Fruit fly (Drosophila melanogaster) whole organism, embryonic: Measurements from ENCODE around the gene smo.

Experiments
- B-H1 ChIP-seq: fragments of 200-800 bp; sonication (Bioruptor generic); IDR thresholded peaks from 3 replicates; pipeline ENCODE4 v1.3.6; 2022; ENCODE audit warnings: missing biosample characterization, missing genetic modification characterization
- Bteb2 ChIP-seq: fragments of 200-800 bp; sonication (Bioruptor generic); optimal IDR thresholded peaks from 2 replicates; lab custom pipeline; 2016; ENCODE audit warnings: missing biosample characterization, missing genetic modification characterization
- CG1024 ChIP-seq: fragments of 200-800 bp; sonication (Bioruptor generic); IDR thresholded peaks from 2 replicates; pipeline ENCODE4 v1.3.6; 2022; ENCODE audit warnings: missing biosample characterization, missing genetic modification characterization
- CG10431 ChIP-seq: fragments of 200-800 bp; sonication (Bioruptor generic); optimal IDR thresholded peaks from 3 replicates; lab custom pipeline; 2018; ENCODE audit warnings: missing biosample characterization, mild to moderate bottlenecking, missing genetic modification characterization
- CG10543 ChIP-seq: fragments of 200-800 bp; sonication (Bioruptor generic); optimal IDR thresholded peaks from 3 replicates; lab custom pipeline; 2017; ENCODE audit warnings: missing biosample characterization, mild to moderate bottlenecking, missing genetic modification characterization, moderate library complexity
- CG10959 ChIP-seq: fragments of 200-800 bp; sonication (Bioruptor generic); IDR thresholded peaks from 2 replicates; pipeline ENCODE4 v1.3.6; 2022; ENCODE audit warnings: missing biosample characterization, missing genetic modification characterization
- CG11398 ChIP-seq: fragments of 200-800 bp; sonication (Bioruptor generic); optimal IDR thresholded peaks from 2 replicates; lab custom pipeline; 2016; ENCODE audit warnings: missing biosample characterization, missing genetic modification characterization
- CG12071 ChIP-seq: fragments of 200-800 bp; sonication (Bioruptor generic); optimal IDR thresholded peaks from 3 replicates; lab custom pipeline; 2018; ENCODE audit warnings: missing biosample characterization, mild to moderate bottlenecking, missing genetic modification characterization
- CG12391 ChIP-seq: fragments of 200-800 bp; sonication (Bioruptor generic); optimal IDR thresholded peaks from 3 replicates; lab custom pipeline; 2018; ENCODE audit warnings: missing biosample characterization, mild to moderate bottlenecking, missing genetic modification characterization, moderate library complexity
- CG14014 ChIP-seq: fragments of 200-800 bp; sonication (Bioruptor generic); IDR thresholded peaks from 2 replicates; pipeline ENCODE4 v1.3.6; 2022; ENCODE audit warnings: missing biosample characterization, missing genetic modification characterization
- CG15696 ChIP-seq: fragments of 200-800 bp; sonication (Bioruptor generic); optimal IDR thresholded peaks from 2 replicates; lab custom pipeline; 2019; ENCODE audit warnings: missing biosample characterization, mild to moderate bottlenecking, missing genetic modification characterization, moderate library complexity
- CG17829 ChIP-seq: fragments of 200-800 bp; optimal IDR thresholded peaks from 2 replicates; lab custom pipeline; 2019; ENCODE audit warnings: missing biosample characterization, mild to moderate bottlenecking, missing genetic modification characterization, moderate library complexity
- CG34224 ChIP-seq: fragments of 200-800 bp; sonication (Bioruptor generic); IDR thresholded peaks from 3 replicates; pipeline ENCODE4 v1.3.6; 2022; ENCODE audit warnings: missing biosample characterization, missing genetic modification characterization; ENCODE audit not compliant: partially characterized antibody
- CG34422 ChIP-seq: fragments of 200-800 bp; sonication (Bioruptor generic); IDR thresholded peaks from 3 replicates; pipeline ENCODE4 v1.3.6; 2022; ENCODE audit warnings: missing biosample characterization, missing genetic modification characterization
- CG3726 ChIP-seq: fragments of 200-800 bp; sonication (Bioruptor generic); IDR thresholded peaks from 3 replicates; pipeline ENCODE4, ENCODE4 v1.3.6; 2022; ENCODE audit warnings: missing biosample characterization, missing genetic modification characterization
- CG4404 ChIP-seq: fragments of 200-800 bp; sonication (Bioruptor generic); IDR thresholded peaks from 2 replicates; pipeline ENCODE4 v1.3.6; 2022; ENCODE audit warnings: missing biosample characterization, missing genetic modification characterization
- E2f2 ChIP-seq: fragments of 200-800 bp; sonication (Bioruptor generic); IDR thresholded peaks from 2 replicates; pipeline ENCODE4 v1.3.6; 2022; ENCODE audit warnings: missing biosample characterization, missing genetic modification characterization
- Fer1 ChIP-seq: fragments of 200-800 bp; sonication (Bioruptor generic); optimal IDR thresholded peaks from 2 replicates; lab custom pipeline; 2017; ENCODE audit warnings: missing biosample characterization, mild to moderate bottlenecking, missing genetic modification characterization
- Fer2 ChIP-seq: fragments of 200-800 bp; sonication (Bioruptor generic); optimal IDR thresholded peaks from 2 replicates; lab custom pipeline; 2018; ENCODE audit warnings: missing biosample characterization, mild to moderate bottlenecking, missing genetic modification characterization, moderate library complexity
- GATAe ChIP-seq: fragments of 200-800 bp; sonication (Bioruptor generic); conservative IDR thresholded peaks from 2 replicates; pipeline ENCODE4 v1.3.6; 2022; ENCODE audit warnings: missing biosample characterization, missing genetic modification characterization
- HmgZ ChIP-seq: fragments of 200-800 bp; sonication (Bioruptor generic); optimal IDR thresholded peaks from 2 replicates; lab custom pipeline; 2018; ENCODE audit warnings: missing biosample characterization, mild to moderate bottlenecking, missing genetic modification characterization
- Kr ChIP-seq: fragments of 200-800 bp; sonication (Bioruptor generic); optimal IDR thresholded peaks from 2 replicates; lab custom pipeline; 2017; ENCODE audit warnings: missing biosample characterization, mild to moderate bottlenecking, missing genetic modification characterization
- Max ChIP-seq: fragments of 200-800 bp; sonication (Bioruptor generic); optimal IDR thresholded peaks from 2 replicates; lab custom pipeline; 2016; ENCODE audit warnings: missing biosample characterization, mild to moderate bottlenecking, missing genetic modification characterization
- Mes4 ChIP-seq: fragments of 200-800 bp; sonication (Bioruptor generic); optimal IDR thresholded peaks from 2 replicates; lab custom pipeline; 2016; ENCODE audit warnings: missing biosample characterization, missing genetic modification characterization
- Opbp ChIP-seq: fragments of 200-800 bp; sonication (Bioruptor generic); IDR thresholded peaks from 3 replicates; pipeline ENCODE4 v1.3.6; 2022; ENCODE audit warnings: missing biosample characterization, missing genetic modification characterization; ENCODE audit not compliant: partially characterized antibody
- Optix ChIP-seq: fragments of 200-800 bp; sonication (Bioruptor generic); IDR thresholded peaks from 3 replicates; pipeline ENCODE4 v1.3.6; 2022; ENCODE audit warnings: missing biosample characterization, missing genetic modification characterization
- Sox100B ChIP-seq: fragments of 200-800 bp; sonication (Bioruptor generic); optimal IDR thresholded peaks from 3 replicates; lab custom pipeline; 2018; ENCODE audit warnings: missing biosample characterization, mild to moderate bottlenecking, missing genetic modification characterization
- Taf1 ChIP-seq: fragments of 200-800 bp; sonication (Bioruptor generic); IDR thresholded peaks from 2 replicates; pipeline ENCODE4 v1.3.6; 2022; ENCODE audit warnings: missing biosample characterization, missing genetic modification characterization
- Xrp1 ChIP-seq: fragments of 200-800 bp; sonication (Bioruptor generic); IDR thresholded peaks from 2 replicates; pipeline ENCODE4 v1.3.6; 2022; ENCODE audit warnings: missing biosample characterization, missing genetic modification characterization
- croc ChIP-seq: fragments of 200-800 bp; sonication (Bioruptor generic); conservative IDR thresholded peaks from 3 replicates; pipeline ENCODE4 v1.3.6; 2022; ENCODE audit warnings: missing biosample characterization, missing genetic modification characterization
- dpn ChIP-seq, 2 experiments: fragments of 200-800 bp; sonication (Bioruptor generic); optimal IDR thresholded peaks; 3 replicates each; lab custom pipeline; 2016; ENCODE audit warnings: missing biosample characterization in 2 of 2, missing genetic modification characterization in 2 of 2
- eve ChIP-seq, 2 experiments: fragments of >200 bp; optimal IDR thresholded peaks; 2 replicates each; lab custom pipeline; 2017; ENCODE audit warnings: missing biosample characterization in 2 of 2, missing genetic modification characterization in 2 of 2
- exex ChIP-seq: fragments of 200-800 bp; sonication (Bioruptor generic); optimal IDR thresholded peaks from 4 replicates; lab custom pipeline; 2018; ENCODE audit warnings: missing biosample characterization, mild to moderate bottlenecking, missing genetic modification characterization, moderate library complexity
- fru ChIP-seq: fragments of >200 bp; optimal IDR thresholded peaks from 2 replicates; lab custom pipeline; 2017
- gfzf ChIP-seq: fragments of 200-800 bp; sonication (Bioruptor generic); optimal IDR thresholded peaks from 2 replicates; lab custom pipeline; 2016; ENCODE audit warnings: missing biosample characterization, mild to moderate bottlenecking, missing genetic modification characterization, moderate library complexity
- inv ChIP-seq: fragments of 200-800 bp; sonication (Bioruptor generic); IDR thresholded peaks from 2 replicates; pipeline ENCODE4 v1.3.6; 2022; ENCODE audit warnings: missing biosample characterization, missing genetic modification characterization; ENCODE audit not compliant: partially characterized antibody
- jing ChIP-seq: fragments of 200-800 bp; sonication (Bioruptor generic); optimal IDR thresholded peaks from 2 replicates; lab custom pipeline; 2018; ENCODE audit warnings: missing biosample characterization, mild to moderate bottlenecking, missing genetic modification characterization
- luna ChIP-seq: fragments of 200-800 bp; sonication (Bioruptor generic); optimal IDR thresholded peaks from 2 replicates; lab custom pipeline; 2016; ENCODE audit warnings: missing biosample characterization, missing genetic modification characterization
- peb ChIP-seq: fragments of 200-800 bp; sonication (Bioruptor generic); IDR thresholded peaks from 2 replicates; pipeline ENCODE4 v1.3.6; 2022; ENCODE audit warnings: missing biosample characterization, missing genetic modification characterization
- pnt ChIP-seq: fragments of 200-800 bp; sonication (Bioruptor generic); optimal IDR thresholded peaks from 3 replicates; lab custom pipeline; 2016; ENCODE audit warnings: missing biosample characterization, missing genetic modification characterization
- prd ChIP-seq, 3 experiments: fragments of >200 bp in 2 of 3; fragments of 200-800 bp in 1 of 3; sonication (Bioruptor generic) in 1 of 3; optimal IDR thresholded peaks in 2 of 3; IDR thresholded peaks in 1 of 3; 2 replicates in 2 of 3; 3 replicates in 1 of 3; pipeline versions ENCODE4 v1.3.6 to Lab custom; 2017 to 2022; ENCODE audit warnings: missing biosample characterization in 1 of 3, missing genetic modification characterization in 1 of 3
- pros ChIP-seq: fragments of 200-800 bp; sonication (Bioruptor generic); optimal IDR thresholded peaks from 3 replicates; lab custom pipeline; 2019; ENCODE audit warnings: missing biosample characterization, mild to moderate bottlenecking, missing genetic modification characterization, moderate library complexity
- run ChIP-seq: fragments of 200-800 bp; sonication (Bioruptor generic); optimal IDR thresholded peaks from 3 replicates; lab custom pipeline; 2018; ENCODE audit warnings: missing biosample characterization, mild to moderate bottlenecking, missing genetic modification characterization
- salm ChIP-seq: fragments of 200-800 bp; sonication (Bioruptor generic); optimal IDR thresholded peaks from 2 replicates; lab custom pipeline; 2018; ENCODE audit warnings: missing biosample characterization, mild to moderate bottlenecking, missing genetic modification characterization
- sqz ChIP-seq: fragments of 200-800 bp; sonication (Bioruptor generic); optimal IDR thresholded peaks from 3 replicates; lab custom pipeline; 2018; ENCODE audit warnings: missing biosample characterization, mild to moderate bottlenecking, missing genetic modification characterization
- tin ChIP-seq: fragments of 200-800 bp; sonication (Bioruptor generic); optimal IDR thresholded peaks from 3 replicates; lab custom pipeline; 2016; ENCODE audit warnings: missing biosample characterization, missing genetic modification characterization
- toy ChIP-seq: fragments of 200-800 bp; sonication (Bioruptor generic); IDR thresholded peaks from 2 replicates; pipeline ENCODE4 v1.3.6; 2022; ENCODE audit warnings: missing biosample characterization, missing genetic modification characterization
- unc-4 ChIP-seq: fragments of 200-800 bp; sonication (Bioruptor generic); IDR thresholded peaks from 2 replicates; pipeline ENCODE4 v1.3.6; 2022; ENCODE audit warnings: missing biosample characterization, missing genetic modification characterization; ENCODE audit not compliant: partially characterized antibody
- zen ChIP-seq: fragments of 200-800 bp; sonication (Bioruptor generic); optimal IDR thresholded peaks from 3 replicates; lab custom pipeline; 2018; ENCODE audit warnings: missing biosample characterization, mild to moderate bottlenecking, missing genetic modification characterization, moderate library complexity
- zfh2 ChIP-seq: fragments of 200-800 bp; sonication (Bioruptor generic); optimal IDR thresholded peaks from 2 replicates; lab custom pipeline; 2016; ENCODE audit warnings: missing biosample characterization, missing genetic modification characterization

smo gene

DNA sequence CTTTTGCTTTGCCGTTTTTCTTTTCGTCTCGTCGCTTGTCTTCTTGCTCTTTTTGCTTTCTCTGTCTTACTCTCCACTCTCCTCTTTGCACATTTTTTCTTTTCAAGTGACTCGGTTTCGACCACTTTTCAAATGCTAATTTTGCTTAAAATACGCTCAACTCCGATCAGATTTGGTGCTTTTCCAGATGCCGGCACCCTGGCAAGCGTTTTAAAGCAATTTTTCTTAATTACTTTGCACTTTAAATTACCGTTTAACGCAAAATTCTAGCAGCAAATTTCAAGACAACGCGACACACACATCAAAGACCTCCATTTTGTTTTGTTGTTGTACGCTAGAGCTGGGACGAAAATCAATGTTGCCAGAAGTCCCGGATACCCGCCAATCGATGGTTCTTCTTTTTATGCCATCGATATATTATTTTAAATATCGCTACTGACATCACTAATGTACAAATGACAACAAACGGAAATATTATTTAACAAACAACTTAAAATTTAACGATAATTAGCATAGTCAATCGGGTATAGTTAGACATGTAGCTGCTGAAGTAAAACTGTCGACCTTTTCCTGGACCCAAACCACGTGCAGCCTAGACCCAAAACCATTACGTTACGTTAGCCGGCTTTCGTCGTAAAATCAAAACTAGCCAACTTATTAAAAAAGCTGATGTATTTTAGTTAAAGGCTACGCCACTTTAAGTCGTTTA lies 26.7 kb upstream of the smo start, which contains the start of gene kis (continued):
- TF ChIP-seq zen (tag; lab: Kevin White, UChicago) (peak; percentile 39), CG34224 (GFP tag; lab: Robert Waterston, UW) (peak; percentile 96), Bteb2 (GFP tag; lab: Kevin White, UChicago) (peak; percentile 25), luna (GFP tag; lab: Kevin White, UChicago) (no peak), inv (GFP tag; lab: Robert Waterston, UW) (peak; percentile 94), tin (GFP tag; lab: Kevin White, UChicago) (peak; percentile 40), Fer1 (peak; percentile 63), E2f2 (peak; percentile 51), jing (no peak), HmgZ (peak; percentile 81), Opbp (GFP tag; lab: Robert Waterston, UW) (peak; percentile 97), CG15696 (tag; lab: Kevin White, UChicago) (peak; percentile 12), Sox100B (no peak), fru (no peak), Max (GFP tag; lab: Kevin White, UChicago) (peak; percentile 65), pnt (GFP tag; lab: Kevin White, UChicago) (no peak), CG14014 (GFP tag; lab: Robert Waterston, UW) (no peak), croc (GFP tag; lab: Robert Waterston, UW) (no peak), toy (GFP tag; lab: Robert Waterston, UW) (no peak), gfzf (peak; percentile 54), Mes4 (peak; percentile 29), GATAe (GFP tag; lab: Robert Waterston, UW) (no peak), exex (tag; lab: Kevin White, UChicago) (peak; percentile 17), CG10543 (GFP tag; lab: Kevin White, UChicago) (peak; percentile 64), pros (GFP tag; lab: Kevin White, UChicago) (peak; percentile 95), dpn (GFP tag; optimal IDR thresholded peaks at IDR 0.05; lab: Kevin White, UChicago) (peak; percentile 27 to 63), CG17829 (tag; lab: Kevin White, UChicago) (peak; percentile 37), peb (GFP tag; lab: Robert Waterston, UW) (no peak), CG1024 (GFP tag; lab: Robert Waterston, UW) (no peak), prd (optimal IDR thresholded peaks at IDR 0.05; lab: Kevin White, UChicago) (no peak), prd (GFP tag; IDR thresholded peaks at IDR 0.05; lab: Robert Waterston, UW) (peak; percentile 49; the same call in 2 of the 3 replicates), CG4404 (GFP tag; lab: Robert Waterston, UW) (no peak), unc-4 (peak; percentile 97), Fer2 (no peak), B-H1 (no peak), CG3726 (no peak), CG12391 (tag; lab: Kevin White, UChicago) (peak; percentile 64), eve (GFP tag; optimal IDR thresholded peaks at IDR 0.05; lab: Kevin White, UChicago) (no peak), salm (peak; percentile 32), CG10431 (GFP tag; lab: Kevin White, UChicago) (peak; percentile 16), CG11398 (GFP tag; lab: Kevin White, UChicago) (no peak), sqz (peak; percentile 65), CG34422 (GFP tag; lab: Robert Waterston, UW) (peak; percentile 56; the same call in 2 of the 3 replicates), zfh2 (GFP tag; lab: Kevin White, UChicago) (peak; percentile 31), Kr (GFP tag; lab: Kevin White, UChicago) (no peak), Taf1 (no peak), run (tag; lab: Kevin White, UChicago) (no peak), CG10959 (GFP tag; lab: Robert Waterston, UW) (no peak), Xrp1 (GFP tag; lab: Robert Waterston, UW) (no peak; the same call in 1 of the 2 replicates), CG12071 (GFP tag; lab: Kevin White, UChicago) (peak; percentile 9), Optix (GFP tag; lab: Robert Waterston, UW) (no peak)
